Worm (Caenorhabditis elegans) whole organism, L4/young adult: ENCODE results near the gene F28D1.6.

ENCODE experiments used
- W03F9.2 ChIP-seq: fragments of 150-350 bp; optimal IDR thresholded peaks from 2 replicates; lab custom pipeline; 2014; ENCODE audit warnings: missing biosample characterization, missing genetic modification characterization
- dao-5 ChIP-seq: sonication (generic microtip); optimal IDR thresholded peaks from 2 replicates; lab custom pipeline; 2016; ENCODE audit warnings: missing genotype, missing genetic modification characterization, moderate library complexity, missing compliant biosample characterization
- him-1 ChIP-seq: sonication (generic microtip); optimal IDR thresholded peaks from 2 replicates; lab custom pipeline; 2016; ENCODE audit warnings: missing genotype, missing genetic modification reagents, missing genetic modification characterization, missing compliant biosample characterization

DNA sequence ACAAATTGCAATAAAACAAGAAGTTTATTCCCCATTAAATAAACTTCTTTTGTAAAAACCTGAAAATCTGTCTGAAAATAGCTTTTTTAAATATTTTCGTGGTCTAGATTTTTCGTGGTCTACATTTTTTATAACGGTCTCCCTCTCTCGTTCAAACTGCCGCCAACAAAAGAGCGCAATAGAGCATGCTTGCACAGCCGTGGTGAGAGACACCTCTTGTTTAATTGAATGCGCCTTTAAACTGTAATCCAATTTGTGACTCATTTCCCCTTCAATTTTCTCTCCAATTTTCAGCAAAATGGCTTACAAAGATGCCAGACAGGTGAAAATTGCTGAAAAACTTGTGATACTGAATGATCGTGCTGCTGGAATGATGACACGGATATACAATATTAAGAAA is 19.2 kb upstream of the F28D1.6 start, which contains the start of gene gex-3:
- TF ChIP-seq him-1 (no peak), W03F9.2 (tag; lab: Kevin White, UChicago) (peak; percentile 94), dao-5 (tag; lab: Kevin White, UChicago) (no peak)
